Worm (Caenorhabditis elegans): Measurements from ENCODE around the gene bcat-1.

bcat-1 gene

ce11 chrX:12877930-12878329 is 650 bp downstream of the bcat-1 start (continued):
- TF ChIP-seq lin-13 (GFP tag; optimal IDR thresholded peaks at IDR 0.05) (peak; percentile 19), swsn-7 (tag; optimal IDR thresholded peaks at IDR 0.05) (peak; percentile 17), rnt-1 (tag; optimal IDR thresholded peaks at IDR 0.05) (peak; percentile 85), nhr-71 (tag; optimal IDR thresholded peaks at IDR 0.05) (peak; percentile 85), skn-1 (tag; optimal IDR thresholded peaks at IDR 0.05) (no peak)

- TF ChIP-seq efl-1 (optimal IDR thresholded peaks at IDR 0.05) (no peak), efl-1 (GFP tag; optimal IDR thresholded peaks at IDR 0.05 in 1 of 2) (no peak), ceh-8 (GFP tag; optimal IDR thresholded peaks at IDR 0.05) (no peak), lin-14 (GFP tag; optimal IDR thresholded peaks at IDR 0.05) (peak; percentile 12)
These were observed 3.9 kb downstream of the bcat-1 start for ce11 chrX:12881174-12881573.

ce11 chrX:12884873-12885272 is 7.6 kb downstream of the bcat-1 start, which contains the start of gene gpc-1:
Gene gpc-1, minus strand, starts transcription at chrX:12884989.
- TF ChIP-seq nhr-11 (tag; optimal IDR thresholded peaks at IDR 0.05) = peak; percentile 3
- TF ChIP-seq swsn-7 (tag; optimal IDR thresholded peaks at IDR 0.05) = peak; percentile 2
- TF ChIP-seq lir-3 (tag; optimal IDR thresholded peaks at IDR 0.05; ENCODE audit: poor library complexity) = no peak
- no peak for TF ChIP-seq efl-1 (optimal IDR thresholded peaks at IDR 0.05)
- TF ChIP-seq efl-1 (GFP tag; optimal IDR thresholded peaks at IDR 0.05 in 1 of 2) = peak in 1 of 2 experiments; percentile 52
- no peak for TF ChIP-seq ceh-63 (GFP tag; optimal IDR thresholded peaks at IDR 0.05)
- peak; percentile 38 for TF ChIP-seq hlh-4 (tag; optimal IDR thresholded peaks at IDR 0.05)
- TF ChIP-seq lsy-2 (tag; optimal IDR thresholded peaks at IDR 0.05) = peak in 1 of 2 experiments; percentile 29
- TF ChIP-seq nhr-71 (tag; optimal IDR thresholded peaks at IDR 0.05) = peak; percentile 52
- TF ChIP-seq nhr-47 (tag; optimal IDR thresholded peaks at IDR 0.05) = peak; percentile 44
- TF ChIP-seq fkh-8 (tag; optimal IDR thresholded peaks at IDR 0.05) = peak; percentile 78
- TF ChIP-seq rnt-1 (tag; optimal IDR thresholded peaks at IDR 0.05) = no peak
- TF ChIP-seq dsc-1 (tag; optimal IDR thresholded peaks at IDR 0.05) = peak; percentile 14

- TF ChIP-seq isw-1 (GFP tag; IDR thresholded peaks at IDR 0.05) (no peak), snu-23 (GFP tag; optimal IDR thresholded peaks at IDR 0.05) (peak; percentile 84), elt-3 (tag; optimal IDR thresholded peaks at IDR 0.05) (peak in 1 of 6 experiments; percentile 72), grh-1 (GFP tag; IDR thresholded peaks at IDR 0.05) (no peak), irx-1 (tag; optimal IDR thresholded peaks at IDR 0.05) (peak; percentile 31), lir-3 (tag; optimal IDR thresholded peaks at IDR 0.05; ENCODE audit: poor library complexity) (peak; percentile 12), lsy-2 (tag; optimal IDR thresholded peaks at IDR 0.05) (peak; percentile 36 to 71), lin-14 (GFP tag; optimal IDR thresholded peaks at IDR 0.05) (peak; percentile 81), mef-2 (tag; optimal IDR thresholded peaks at IDR 0.05) (no peak), Y116A8C.19 (tag; optimal IDR thresholded peaks at IDR 0.05; ENCODE audit: borderline replicate concordance) (no peak), C04F5.9 (tag; optimal IDR thresholded peaks at IDR 0.05) (no peak), elt-2 (tag; optimal IDR thresholded peaks at IDR 0.05) (peak; percentile 21), ama-1 (optimal IDR thresholded peaks at IDR 0.05) (no peak), sox-4 (tag; optimal IDR thresholded peaks at IDR 0.05) (peak; percentile 51), snpc-4 (tag; optimal IDR thresholded peaks at IDR 0.05) (peak; percentile 38), ces-1 (GFP tag; optimal IDR thresholded peaks at IDR 0.05) (peak; percentile 20), sptf-1 (tag; optimal IDR thresholded peaks at IDR 0.05) (no peak), jun-1 (tag; optimal IDR thresholded peaks at IDR 0.05) (peak; percentile 83), lin-35 (GFP tag; optimal IDR thresholded peaks at IDR 0.05) (peak in 1 of 2 experiments; percentile 53), nhr-85 (tag) (peak; percentile 77), swsn-7 (tag; optimal IDR thresholded peaks at IDR 0.05) (peak; percentile 79), ceh-63 (GFP tag; optimal IDR thresholded peaks at IDR 0.05) (no peak), xbp-1 (tag; optimal IDR thresholded peaks at IDR 0.05) (peak; percentile 65), nhr-47 (tag; optimal IDR thresholded peaks at IDR 0.05) (peak; percentile 83), fos-1 (tag; optimal IDR thresholded peaks at IDR 0.05) (peak; percentile 37), unc-86 (tag; optimal IDR thresholded peaks at IDR 0.05) (peak; percentile 26), rnt-1 (tag; optimal IDR thresholded peaks at IDR 0.05) (peak; percentile 73), ceh-88 (GFP tag; IDR thresholded peaks at IDR 0.05) (peak; percentile 57), zip-4 (GFP tag; optimal IDR thresholded peaks at IDR 0.05) (peak; percentile 74), blmp-1 (tag; optimal IDR thresholded peaks at IDR 0.05) (peak; percentile 20), nhr-90 (tag; optimal IDR thresholded peaks at IDR 0.05; ENCODE audit: poor library complexity) (peak; percentile 67), efl-1 (optimal IDR thresholded peaks at IDR 0.05) (peak; percentile 36 to 50), efl-1 (GFP tag; optimal IDR thresholded peaks at IDR 0.05 in 1 of 2) (peak in 1 of 2 experiments; percentile 93), tbx-2 (tag; optimal IDR thresholded peaks at IDR 0.05) (peak; percentile 61), skn-1 (tag; optimal IDR thresholded peaks at IDR 0.05) (peak; percentile 57), tlp-1 (tag; optimal IDR thresholded peaks at IDR 0.05) (no peak), mab-9 (GFP tag; IDR thresholded peaks at IDR 0.05) (no peak)
These were observed 12.7 kb downstream of the bcat-1 start for ce11 chrX:12889837-12890449.

Measured in whole organism, L1 larva.